Fruit fly (Drosophila melanogaster) whole organism, embryonic: ENCODE measurements around the gene CG7781.

Experiments used
- Abd-B ChIP-seq: fragments of 200-800 bp; sonication (Bioruptor generic); optimal IDR thresholded peaks from 2 replicates; lab custom pipeline; 2018; ENCODE audit warnings: missing biosample characterization, mild to moderate bottlenecking, missing genetic modification characterization, moderate library complexity
- Atf-2 ChIP-seq: fragments of 200-800 bp; sonication (Bioruptor generic); optimal IDR thresholded peaks from 2 replicates; lab custom pipeline; 2016; ENCODE audit warnings: missing biosample characterization, missing genetic modification characterization
- Atf3 ChIP-seq: fragments of 200-800 bp; sonication (Bioruptor generic); optimal IDR thresholded peaks from 3 replicates; lab custom pipeline; 2016; ENCODE audit warnings: missing biosample characterization, missing genetic modification characterization
- Bdp1 ChIP-seq: fragments of 200-800 bp; sonication (Bioruptor generic); optimal IDR thresholded peaks from 3 replicates; lab custom pipeline; 2016; ENCODE audit warnings: missing biosample characterization, missing genetic modification characterization
- CG11504 ChIP-seq: fragments of 200-800 bp; sonication (Bioruptor generic); optimal IDR thresholded peaks from 3 replicates; lab custom pipeline; 2019; ENCODE audit warnings: missing biosample characterization, mild to moderate bottlenecking, missing genetic modification characterization, moderate library complexity
- CG11723 ChIP-seq: fragments of 200-800 bp; sonication (Bioruptor generic); optimal IDR thresholded peaks from 2 replicates; lab custom pipeline; 2017; ENCODE audit warnings: missing biosample characterization, mild to moderate bottlenecking, missing genetic modification characterization
- CG12299 ChIP-seq: fragments of 200-800 bp; sonication (Bioruptor generic); optimal IDR thresholded peaks from 2 replicates; lab custom pipeline; 2018; ENCODE audit warnings: missing biosample characterization, mild to moderate bottlenecking, missing genetic modification characterization
- CG12659 ChIP-seq: fragments of 200-800 bp; sonication (Bioruptor generic); optimal IDR thresholded peaks from 3 replicates; lab custom pipeline; 2017; ENCODE audit warnings: mild to moderate bottlenecking, missing biosample characterization, missing genetic modification reagents, missing genetic modification characterization
- CG13296 ChIP-seq: fragments of 200-800 bp; sonication (Bioruptor generic); optimal IDR thresholded peaks from 3 replicates; lab custom pipeline; 2018; ENCODE audit warnings: missing biosample characterization, mild to moderate bottlenecking, missing genetic modification characterization
- CG14050 ChIP-seq: fragments of 200-800 bp; sonication (Bioruptor generic); IDR thresholded peaks from 3 replicates; pipeline ENCODE4 v1.3.6; 2022; ENCODE audit warnings: missing biosample characterization, missing genetic modification characterization
- CG15269 ChIP-seq: fragments of 200-800 bp; sonication (Bioruptor generic); optimal IDR thresholded peaks from 2 replicates; lab custom pipeline; 2018; ENCODE audit warnings: missing biosample characterization, mild to moderate bottlenecking, missing genetic modification characterization, moderate library complexity
- CG17612 ChIP-seq: fragments of 200-800 bp; sonication (Bioruptor generic); IDR thresholded peaks from 2 replicates; pipeline ENCODE4 v1.3.6; 2022; ENCODE audit warnings: missing biosample characterization, missing genetic modification characterization
- CG17829 ChIP-seq: fragments of 200-800 bp; optimal IDR thresholded peaks from 2 replicates; lab custom pipeline; 2019; ENCODE audit warnings: missing biosample characterization, mild to moderate bottlenecking, missing genetic modification characterization, moderate library complexity
- CG1792 ChIP-seq: fragments of 200-800 bp; sonication (Bioruptor generic); optimal IDR thresholded peaks from 2 replicates; lab custom pipeline; 2016; ENCODE audit warnings: missing biosample characterization, missing genetic modification characterization
- CG18476 ChIP-seq: fragments of 200-800 bp; sonication (Bioruptor generic); optimal IDR thresholded peaks from 2 replicates; lab custom pipeline; 2016; ENCODE audit warnings: missing biosample characterization, mild to moderate bottlenecking, missing genetic modification characterization
- CG2120 ChIP-seq: fragments of 200-800 bp; sonication (Bioruptor generic); optimal IDR thresholded peaks from 3 replicates; lab custom pipeline; 2016; ENCODE audit warnings: missing biosample characterization, missing genetic modification characterization
- CG2712 ChIP-seq: fragments of 200-800 bp; optimal IDR thresholded peaks from 3 replicates; lab custom pipeline; 2019; ENCODE audit warnings: missing biosample characterization, mild to moderate bottlenecking, missing genetic modification characterization, moderate library complexity
- CG4730 ChIP-seq: fragments of 200-800 bp; sonication (Bioruptor generic); IDR thresholded peaks from 2 replicates; pipeline ENCODE4 v1.3.6; 2022; ENCODE audit warnings: missing biosample characterization, missing genetic modification characterization
- CG6254 ChIP-seq: fragments of 200-800 bp; sonication (Bioruptor generic); optimal IDR thresholded peaks from 3 replicates; lab custom pipeline; 2017; ENCODE audit warnings: mild to moderate bottlenecking, missing biosample characterization, missing genetic modification reagents, missing genetic modification characterization
- CG6272 ChIP-seq: fragments of 200-800 bp; sonication (Bioruptor generic); IDR thresholded peaks from 2 replicates; pipeline ENCODE4 v1.3.6; 2022; ENCODE audit warnings: missing biosample characterization, missing genetic modification characterization
- CG7786 ChIP-seq: fragments of 200-800 bp; sonication (Bioruptor generic); optimal IDR thresholded peaks from 2 replicates; lab custom pipeline; 2016; ENCODE audit warnings: missing biosample characterization, missing genetic modification characterization
- CG8290 ChIP-seq, 3 experiments: fragments of 200-800 bp; sonication (Bioruptor generic); optimal IDR thresholded peaks; 2 replicates each; lab custom pipeline; 2016 to 2019; ENCODE audit warnings: missing biosample characterization in 3 of 3, missing genetic modification characterization in 3 of 3, mild to moderate bottlenecking in 2 of 3, moderate library complexity in 1 of 3
- CG9797 ChIP-seq: fragments of 200-800 bp; sonication (Bioruptor generic); optimal IDR thresholded peaks from 3 replicates; lab custom pipeline; 2018; ENCODE audit warnings: missing biosample characterization, mild to moderate bottlenecking, missing genetic modification characterization
- CrebB ChIP-seq: fragments of 200-800 bp; sonication (Bioruptor generic); optimal IDR thresholded peaks from 3 replicates; lab custom pipeline; 2018; ENCODE audit warnings: missing biosample characterization, mild to moderate bottlenecking, missing genetic modification characterization
- Dbx ChIP-seq: fragments of 200-800 bp; sonication (Bioruptor generic); IDR thresholded peaks from 3 replicates; pipeline ENCODE4 v1.3.6; 2022; ENCODE audit warnings: missing biosample characterization, missing genetic modification characterization
- Dp ChIP-seq: fragments of 200-800 bp; sonication (Bioruptor generic); optimal IDR thresholded peaks from 2 replicates; lab custom pipeline; 2018; ENCODE audit warnings: missing biosample characterization, mild to moderate bottlenecking, missing genetic modification characterization, moderate library complexity
- Elba2 ChIP-seq: fragments of 200-800 bp; sonication (Bioruptor generic); optimal IDR thresholded peaks from 3 replicates; lab custom pipeline; 2016; ENCODE audit warnings: missing biosample characterization, missing genetic modification characterization
- Lpt ChIP-seq: fragments of >200 bp; optimal IDR thresholded peaks from 2 replicates; lab custom pipeline; 2018; ENCODE audit warnings: missing biosample characterization, missing genetic modification characterization
- NfI ChIP-seq: fragments of 200-800 bp; sonication (Bioruptor generic); optimal IDR thresholded peaks from 3 replicates; lab custom pipeline; 2018; ENCODE audit warnings: missing biosample characterization, mild to moderate bottlenecking, missing genetic modification characterization, moderate library complexity
- Oli ChIP-seq: fragments of 200-800 bp; sonication (Bioruptor generic); optimal IDR thresholded peaks from 2 replicates; lab custom pipeline; 2018; ENCODE audit warnings: missing biosample characterization, mild to moderate bottlenecking, missing genetic modification characterization, moderate library complexity
- PHDP ChIP-seq: fragments of 200-800 bp; sonication (Bioruptor generic); optimal IDR thresholded peaks from 3 replicates; lab custom pipeline; 2018; ENCODE audit warnings: missing biosample characterization, mild to moderate bottlenecking, missing genetic modification characterization, moderate library complexity
- Xbp1 ChIP-seq: fragments of 200-800 bp; sonication (Bioruptor generic); optimal IDR thresholded peaks from 3 replicates; lab custom pipeline; 2016; ENCODE audit warnings: missing biosample characterization, mild to moderate bottlenecking, missing genetic modification characterization
- bcd ChIP-seq: fragments of 200-800 bp; sonication (Bioruptor generic); optimal IDR thresholded peaks from 2 replicates; lab custom pipeline; 2017; ENCODE audit warnings: missing biosample characterization, mild to moderate bottlenecking, missing genetic modification characterization
- btn ChIP-seq: fragments of 200-800 bp; sonication (Bioruptor generic); optimal IDR thresholded peaks from 2 replicates; lab custom pipeline; 2016; ENCODE audit warnings: missing biosample characterization, missing genetic modification characterization
- corto ChIP-seq: fragments of 200-800 bp; sonication (Bioruptor generic); optimal IDR thresholded peaks from 2 replicates; lab custom pipeline; 2016; ENCODE audit warnings: missing biosample characterization, mild to moderate bottlenecking, missing genetic modification characterization, moderate library complexity
- crc ChIP-seq: fragments of 200-800 bp; sonication (Bioruptor generic); optimal IDR thresholded peaks from 2 replicates; lab custom pipeline; 2016; ENCODE audit warnings: missing biosample characterization, missing genetic modification characterization
- dmrt11E ChIP-seq: fragments of 200-800 bp; sonication (Bioruptor generic); optimal IDR thresholded peaks from 3 replicates; lab custom pipeline; 2018; ENCODE audit warnings: missing biosample characterization, mild to moderate bottlenecking, missing genetic modification characterization, moderate library complexity
- gce ChIP-seq: fragments of 200-800 bp; sonication (Bioruptor generic); IDR thresholded peaks from 3 replicates; pipeline ENCODE4 v1.3.6; 2022; ENCODE audit warnings: missing biosample characterization, missing genetic modification characterization
- grau ChIP-seq: fragments of 200-800 bp; optimal IDR thresholded peaks from 3 replicates; lab custom pipeline; 2019; ENCODE audit warnings: missing biosample characterization, mild to moderate bottlenecking, missing genetic modification characterization, moderate library complexity
- inv ChIP-seq: fragments of 200-800 bp; sonication (Bioruptor generic); IDR thresholded peaks from 2 replicates; pipeline ENCODE4 v1.3.6; 2022; ENCODE audit warnings: missing biosample characterization, missing genetic modification characterization; ENCODE audit not compliant: partially characterized antibody
- knrl ChIP-seq: fragments of 200-800 bp; sonication (Bioruptor generic); IDR thresholded peaks from 3 replicates; pipeline ENCODE4 v1.3.6; 2022; ENCODE audit warnings: missing biosample characterization, missing genetic modification characterization; ENCODE audit not compliant: partially characterized antibody
- nerfin-1 ChIP-seq: fragments of 200-800 bp; sonication (Bioruptor generic); optimal IDR thresholded peaks from 3 replicates; lab custom pipeline; 2019; ENCODE audit warnings: missing biosample characterization, mild to moderate bottlenecking, missing genetic modification characterization, moderate library complexity
- onecut ChIP-seq: fragments of 200-800 bp; sonication (Bioruptor generic); IDR thresholded peaks from 2 replicates; pipeline ENCODE4 v1.3.6; 2022; ENCODE audit warnings: missing biosample characterization, missing genetic modification characterization
- p53 ChIP-seq: fragments of 200-800 bp; sonication (Bioruptor generic); optimal IDR thresholded peaks from 2 replicates; lab custom pipeline; 2016; ENCODE audit warnings: missing biosample characterization, missing genetic modification characterization
- phol ChIP-seq: fragments of 200-800 bp; sonication (Bioruptor generic); optimal IDR thresholded peaks from 3 replicates; lab custom pipeline; 2018; ENCODE audit warnings: missing biosample characterization, mild to moderate bottlenecking, missing genetic modification characterization, moderate library complexity
- ranshi ChIP-seq: fragments of 200-800 bp; sonication (Bioruptor generic); IDR thresholded peaks from 2 replicates; pipeline ENCODE4 v1.3.6; 2022; ENCODE audit warnings: missing biosample characterization, missing genetic modification characterization
- sim ChIP-seq: fragments of 200-800 bp; sonication (Bioruptor generic); IDR thresholded peaks from 2 replicates; pipeline ENCODE4 v1.3.6; 2022; ENCODE audit warnings: missing biosample characterization, missing genetic modification characterization
- sisA ChIP-seq: fragments of 200-800 bp; sonication (Bioruptor generic); IDR thresholded peaks from 2 replicates; pipeline ENCODE4 v1.3.6; 2022; ENCODE audit warnings: missing biosample characterization, missing genetic modification characterization
- wdn ChIP-seq: fragments of 200-800 bp; sonication (Bioruptor generic); IDR thresholded peaks from 2 replicates; pipeline ENCODE4 v1.3.6; 2022; ENCODE audit warnings: missing biosample characterization, missing genetic modification characterization
- wek ChIP-seq: fragments of 200-800 bp; sonication (Bioruptor generic); optimal IDR thresholded peaks from 3 replicates; lab custom pipeline; 2018; ENCODE audit warnings: missing biosample characterization, mild to moderate bottlenecking, missing genetic modification characterization, moderate library complexity

The CG7781 gene

DNA sequence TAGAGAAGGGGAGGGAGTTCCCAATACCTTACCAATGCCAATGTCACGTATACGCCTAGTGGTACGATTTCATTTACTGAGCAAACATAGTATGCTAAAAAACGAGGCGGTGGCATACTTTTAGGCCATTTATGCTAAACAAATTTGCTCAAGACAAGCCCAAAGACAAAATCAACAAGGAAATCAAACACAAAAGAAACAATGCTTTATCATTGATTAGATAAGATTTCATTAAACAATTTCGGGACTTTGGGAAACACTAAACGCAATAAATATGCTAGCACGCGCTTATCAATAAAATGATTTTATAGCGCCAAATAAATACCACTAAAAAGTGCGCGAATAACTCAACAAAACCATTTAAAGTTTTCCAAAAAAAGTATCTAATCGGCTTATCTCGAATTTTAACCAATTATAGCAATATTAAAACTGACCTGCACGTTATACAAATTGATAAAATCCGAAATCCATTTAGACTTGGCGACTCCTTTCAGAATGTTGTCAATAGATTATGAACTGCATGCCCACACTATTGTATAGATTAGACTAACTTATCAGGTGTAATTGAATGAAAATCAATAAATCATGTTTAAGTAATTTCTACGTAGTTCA lies 25.5 kb upstream of the CG7781 start (continued):
- no peak for TF ChIP-seq CG6254
- TF ChIP-seq CG14050 (GFP tag; lab: Robert Waterston, UW) = no peak; the same call in 2 of the 3 replicates
- TF ChIP-seq CG6272 (GFP tag; lab: Robert Waterston, UW) = no peak
- no peak for TF ChIP-seq knrl (GFP tag; lab: Robert Waterston, UW)
- no peak for TF ChIP-seq nerfin-1 (tag; lab: Kevin White, UChicago)
- TF ChIP-seq CG13296 (GFP tag; lab: Kevin White, UChicago) = peak; percentile 74
- TF ChIP-seq CG18476 (GFP tag; lab: Kevin White, UChicago) = no peak
- TF ChIP-seq Oli (tag; lab: Kevin White, UChicago) = peak; percentile 8
- TF ChIP-seq wdn (GFP tag; lab: Robert Waterston, UW) = no peak
- no peak for TF ChIP-seq Dp (GFP tag; lab: Kevin White, UChicago)
- TF ChIP-seq CG12659 (GFP tag; lab: Kevin White, UChicago) = peak; percentile 24
- no peak for TF ChIP-seq CG17829
- no peak for TF ChIP-seq crc (GFP tag; lab: Kevin White, UChicago)
- peak; percentile 2 for TF ChIP-seq NfI
- peak; percentile 52 for TF ChIP-seq wek (GFP tag; lab: Kevin White, UChicago)
- TF ChIP-seq CG11723 (GFP tag; lab: Kevin White, UChicago) = no peak
- TF ChIP-seq btn (GFP tag; lab: Kevin White, UChicago) = no peak
- TF ChIP-seq sim (GFP tag; lab: Robert Waterston, UW) = no peak
- no peak for TF ChIP-seq phol
- no peak for TF ChIP-seq CG1792 (GFP tag; lab: Kevin White, UChicago)
- no peak for TF ChIP-seq Elba2 (GFP tag; lab: Kevin White, UChicago)
- TF ChIP-seq sisA (GFP tag; lab: Robert Waterston, UW) = no peak
- TF ChIP-seq corto = no peak
- no peak for TF ChIP-seq p53 (GFP tag; lab: Kevin White, UChicago)
- no peak for TF ChIP-seq Xbp1 (GFP tag; lab: Kevin White, UChicago)
- TF ChIP-seq CG17612 = no peak
- no peak for TF ChIP-seq CG8290 (GFP tag; optimal IDR thresholded peaks at IDR 0.05; lab: Kevin White, UChicago)
- TF ChIP-seq CG8290 (tag; optimal IDR thresholded peaks at IDR 0.05; lab: Kevin White, UChicago) = peak in 1 of 2 experiments; percentile 63
- TF ChIP-seq ranshi (GFP tag; lab: Robert Waterston, UW) = no peak; the same call in 1 of the 2 replicates
- TF ChIP-seq onecut (GFP tag; lab: Robert Waterston, UW) = no peak
- TF ChIP-seq CG4730 = peak; percentile 6; the same call in 1 of the 2 replicates
- TF ChIP-seq Atf-2 (GFP tag; lab: Kevin White, UChicago) = no peak
- no peak for TF ChIP-seq CG12299 (tag; lab: Kevin White, UChicago)
- peak; percentile 25; the same call in 1 of the 3 replicates for TF ChIP-seq Dbx (GFP tag; lab: Robert Waterston, UW)
- TF ChIP-seq gce = no peak; the same call in 2 of the 3 replicates
- no peak for TF ChIP-seq inv (GFP tag; lab: Robert Waterston, UW)
- TF ChIP-seq Lpt = no peak
- TF ChIP-seq CG9797 (GFP tag; lab: Kevin White, UChicago) = no peak
- TF ChIP-seq CG7786 (GFP tag; lab: Kevin White, UChicago) = no peak
- TF ChIP-seq grau (tag; lab: Kevin White, UChicago) = peak; percentile 25
- no peak for TF ChIP-seq Abd-B (GFP tag; lab: Kevin White, UChicago)
- peak; percentile 71 for TF ChIP-seq CrebB (tag; lab: Kevin White, UChicago)
- TF ChIP-seq CG2712 = no peak
- no peak for TF ChIP-seq Bdp1 (GFP tag; lab: Kevin White, UChicago)
- TF ChIP-seq PHDP (tag; lab: Kevin White, UChicago) = peak; percentile 69
- no peak for TF ChIP-seq CG11504 (tag; lab: Kevin White, UChicago)
- no peak for TF ChIP-seq bcd (GFP tag; lab: Kevin White, UChicago)
- TF ChIP-seq Atf3 (GFP tag; lab: Kevin White, UChicago) = no peak
- TF ChIP-seq dmrt11E (tag; lab: Kevin White, UChicago) = no peak
- peak; percentile 36 for TF ChIP-seq CG2120 (GFP tag; lab: Kevin White, UChicago)
- TF ChIP-seq CG15269 = peak; percentile 63
